Fruit fly (Drosophila melanogaster) whole organism, prepupa: ENCODE measurements around the gene trbl.

ENCODE experiments used
- CG15336 ChIP-seq: fragments of 200-800 bp; sonication (Bioruptor generic); IDR thresholded peaks from 2 replicates; pipeline ENCODE4 v1.3.6; 2022; ENCODE audit warnings: missing biosample characterization, missing genetic modification characterization
- CG1621 ChIP-seq: fragments of 200-800 bp; sonication (Bioruptor generic); optimal IDR thresholded peaks from 3 replicates; lab custom pipeline; 2018; ENCODE audit warnings: missing biosample characterization, mild to moderate bottlenecking, missing genetic modification characterization
- CG6808 ChIP-seq: fragments of 200-800 bp; sonication (Bioruptor generic); optimal IDR thresholded peaks from 3 replicates; lab custom pipeline; 2017; ENCODE audit warnings: missing biosample characterization, missing genetic modification characterization, mild to moderate bottlenecking, moderate library complexity, missing genetic modification reagents
- CG6854 ChIP-seq: fragments of 200-800 bp; sonication (Bioruptor generic); optimal IDR thresholded peaks from 2 replicates; lab custom pipeline; 2017; ENCODE audit warnings: missing biosample characterization, mild to moderate bottlenecking, missing genetic modification characterization
- Eip75B ChIP-seq: fragments of 200-800 bp; sonication (Bioruptor generic); optimal IDR thresholded peaks from 3 replicates; lab custom pipeline; 2016; ENCODE audit warnings: missing biosample characterization, missing genetic modification characterization
- Hr4 ChIP-seq: fragments of 200-800 bp; sonication (Bioruptor generic); optimal IDR thresholded peaks from 3 replicates; lab custom pipeline; 2016; ENCODE audit warnings: missing biosample characterization, missing genetic modification characterization
- Lpt ChIP-seq: fragments of 200-800 bp; sonication (Bioruptor generic); optimal IDR thresholded peaks from 3 replicates; lab custom pipeline; 2016; ENCODE audit warnings: missing biosample characterization, missing genetic modification characterization
- Sox102F ChIP-seq: fragments of 200-800 bp; sonication (Bioruptor generic); optimal IDR thresholded peaks from 2 replicates; lab custom pipeline; 2016; ENCODE audit warnings: missing biosample characterization, mild to moderate bottlenecking, missing genetic modification characterization
- Sox14 ChIP-seq: fragments of 200-800 bp; sonication (Bioruptor generic); optimal IDR thresholded peaks from 3 replicates; lab custom pipeline; 2016; ENCODE audit warnings: missing biosample characterization, missing genetic modification characterization
- net ChIP-seq: fragments of 200-800 bp; sonication (Bioruptor generic); optimal IDR thresholded peaks from 3 replicates; lab custom pipeline; 2016; ENCODE audit warnings: missing biosample characterization, missing genetic modification characterization
- vri ChIP-seq: fragments of 200-800 bp; sonication (Bioruptor generic); optimal IDR thresholded peaks from 3 replicates; lab custom pipeline; 2016; ENCODE audit warnings: missing biosample characterization, mild to moderate bottlenecking, missing genetic modification characterization

- TF ChIP-seq CG15336 (no peak), Lpt (GFP tag; lab: Kevin White, UChicago) (no peak), CG6854 (GFP tag; lab: Kevin White, UChicago) (no peak), net (no peak), CG6808 (GFP tag; lab: Kevin White, UChicago) (no peak), vri (GFP tag; lab: Kevin White, UChicago) (no peak), Hr4 (GFP tag; lab: Kevin White, UChicago) (no peak), Sox102F (no peak), Eip75B (GFP tag; lab: Kevin White, UChicago) (no peak), CG1621 (no peak), Sox14 (no peak)
Observed at dm6 chr3L:20370013-20370412, 31.4 kb downstream of the trbl start, which contains the start of gene CG13247.
